Fruit fly (Drosophila melanogaster): ENCODE results near the gene SLIRP2.
A peak's percentile ranks its signal among the peaks of the same experiment; 100 is the strongest.

SLIRP2 gene

DNA sequence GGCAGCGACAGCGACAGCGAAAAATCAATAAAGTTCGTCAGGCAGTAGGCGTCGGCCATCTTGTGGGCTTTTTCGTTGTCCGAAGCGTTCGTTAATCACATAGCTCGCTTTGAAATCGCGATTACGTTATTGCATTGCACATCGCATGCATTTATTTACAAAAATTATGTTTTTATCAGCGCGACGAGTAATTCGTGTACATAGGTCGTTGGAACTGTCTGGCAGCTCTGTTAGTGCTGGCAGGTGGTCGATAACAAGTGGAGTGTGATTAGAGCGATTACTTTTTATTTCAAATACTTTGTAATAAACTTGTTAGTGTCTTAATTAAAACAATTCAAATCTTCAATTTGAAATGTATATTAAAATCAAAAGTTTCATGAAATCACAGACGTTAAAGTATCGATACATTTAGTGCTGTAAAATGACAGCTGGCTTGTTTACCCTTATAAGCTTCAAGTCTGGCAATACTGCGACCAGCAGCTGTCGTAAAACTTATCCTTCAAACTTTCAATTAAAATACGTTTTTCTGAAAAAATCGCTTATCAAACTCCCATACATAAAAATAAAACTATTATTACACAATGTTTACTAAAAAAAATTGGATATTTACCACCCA lies 12.9 kb downstream of the SLIRP2 start, which contains the start of gene CG8032 (continued):
- TF ChIP-seq cg (GFP tag; optimal IDR thresholded peaks at IDR 0.05) (no peak), CG13894 (tag; optimal IDR thresholded peaks at IDR 0.05) (peak; percentile 46), CG3847 (GFP tag; IDR thresholded peaks at IDR 0.05) (peak; percentile 74), lbe (GFP tag; optimal IDR thresholded peaks at IDR 0.05) (peak; percentile 16), CG10565 (GFP tag; optimal IDR thresholded peaks at IDR 0.05) (no peak), CG1529 (GFP tag; optimal IDR thresholded peaks at IDR 0.05) (no peak), CG6765 (GFP tag; optimal IDR thresholded peaks at IDR 0.05) (no peak), CG17328 (GFP tag; IDR thresholded peaks at IDR 0.05) (0 out of 2 replicates have a peak, but pooled peaks have one; percentile 7), CG6813 (GFP tag; optimal IDR thresholded peaks at IDR 0.05) (no peak), vnd (GFP tag; IDR thresholded peaks at IDR 0.05; ENCODE audit: partially characterized antibody) (peak; percentile 41; the same call in 1 of the 3 replicates), odd (GFP tag; optimal IDR thresholded peaks at IDR 0.05) (no peak), stwl (tag; optimal IDR thresholded peaks at IDR 0.05) (peak; percentile 65), HHEX (GFP tag; optimal IDR thresholded peaks at IDR 0.05) (no peak), CG10462 (GFP tag; optimal IDR thresholded peaks at IDR 0.05) (peak; percentile 37), CG3065 (GFP tag; optimal IDR thresholded peaks at IDR 0.05) (no peak), CG3281 (GFP tag; optimal IDR thresholded peaks at IDR 0.05) (no peak), Trl (optimal IDR thresholded peaks at IDR 0.05) (no peak), Trl (GFP tag; optimal IDR thresholded peaks at IDR 0.05) (peak; percentile 55), slou (GFP tag; optimal IDR thresholded peaks at IDR 0.05) (no peak), CG5953 (GFP tag; IDR thresholded peaks at IDR 0.05) (no peak), luna (GFP tag; optimal IDR thresholded peaks at IDR 0.05) (peak; percentile 13), kni (GFP tag; optimal IDR thresholded peaks at IDR 0.05) (no peak), Hr78 (GFP tag; optimal IDR thresholded peaks at IDR 0.05) (peak in 1 of 2 experiments; percentile 11), ase (GFP tag; IDR thresholded peaks at IDR 0.05) (peak; percentile 53; the same call in 2 of the 3 replicates), CG6854 (GFP tag; optimal IDR thresholded peaks at IDR 0.05) (no peak), CG16779 (GFP tag; IDR thresholded peaks at IDR 0.05) (no peak), CG17612 (GFP tag; IDR thresholded peaks at IDR 0.05) (no peak), MBD-R2 (GFP tag; IDR thresholded peaks at IDR 0.05) (peak; percentile 48), CG17385 (GFP tag; optimal IDR thresholded peaks at IDR 0.05) (peak; percentile 11), CG12104 (GFP tag; optimal IDR thresholded peaks at IDR 0.05) (no peak), CG11560 (tag; IDR thresholded peaks at IDR 0.05) (no peak), gsb (GFP tag; IDR thresholded peaks at IDR 0.05) (no peak), CG1602 (GFP tag; optimal IDR thresholded peaks at IDR 0.05) (no peak), cato (GFP tag; optimal IDR thresholded peaks at IDR 0.05; ENCODE audit: borderline replicate concordance) (no peak), peb (GFP tag; IDR thresholded peaks at IDR 0.05) (0 out of 2 replicates have a peak, but pooled peaks have one; percentile 17), CG2129 (GFP tag; IDR thresholded peaks at IDR 0.05; ENCODE audit: partially characterized antibody) (peak; percentile 34; the same call in 1 of the 2 replicates), croc (GFP tag; conservative IDR thresholded peaks at IDR 0.05) (no peak), en (GFP tag; optimal IDR thresholded peaks at IDR 0.05) (no peak), CG14710 (tag; optimal IDR thresholded peaks at IDR 0.05) (peak; percentile 71), inv (GFP tag; IDR thresholded peaks at IDR 0.05; ENCODE audit: partially characterized antibody) (0 out of 2 replicates have a peak, but pooled peaks have one; percentile 27), dati (GFP tag; IDR thresholded peaks at IDR 0.05) (no peak), Ssrp (tag; optimal IDR thresholded peaks at IDR 0.05) (no peak), CG42726 (GFP tag; IDR thresholded peaks at IDR 0.05; ENCODE audit: partially characterized antibody) (no peak), H2.0 (GFP tag; IDR thresholded peaks at IDR 0.05) (0 out of 2 replicates have a peak, but pooled peaks have one; percentile 18), abd-A (tag; optimal IDR thresholded peaks at IDR 0.05) (no peak), CG18011 (GFP tag; optimal IDR thresholded peaks at IDR 0.05) (no peak), pum (GFP tag; optimal IDR thresholded peaks at IDR 0.05) (peak; percentile 69), ara (GFP tag; IDR thresholded peaks at IDR 0.05) (no peak), CG12769 (tag; optimal IDR thresholded peaks at IDR 0.05) (peak; percentile 51), HLH54F (GFP tag; optimal IDR thresholded peaks at IDR 0.05) (peak; percentile 19)

Data from whole organism, embryonic.